Fruit fly (Drosophila melanogaster) whole organism, pupa: ENCODE data around the gene CG3819.

Source experiments
- CG10348 ChIP-seq: fragments of 200-800 bp; sonication (Bioruptor generic); IDR thresholded peaks from 2 replicates; pipeline ENCODE4 v1.3.6; 2022; ENCODE audit warnings: missing biosample characterization, missing genetic modification characterization
- CG12605 ChIP-seq: fragments of 200-800 bp; sonication (Bioruptor generic); IDR thresholded peaks from 2 replicates; pipeline ENCODE4 v1.3.6; 2022; ENCODE audit warnings: missing biosample characterization, missing genetic modification characterization
- CG13204 ChIP-seq: fragments of 200-800 bp; sonication (Bioruptor generic); optimal IDR thresholded peaks from 2 replicates; lab custom pipeline; 2018; ENCODE audit warnings: missing biosample characterization, mild to moderate bottlenecking, missing genetic modification characterization, moderate library complexity
- CG14655 ChIP-seq: fragments of 200-800 bp; sonication (Bioruptor generic); optimal IDR thresholded peaks from 3 replicates; lab custom pipeline; 2017; ENCODE audit warnings: mild to moderate bottlenecking, missing biosample characterization, missing genetic modification reagents, missing genetic modification characterization
- CG15710 ChIP-seq: fragments of 200-800 bp; sonication (Bioruptor generic); optimal IDR thresholded peaks from 2 replicates; lab custom pipeline; 2018; ENCODE audit warnings: missing biosample characterization, mild to moderate bottlenecking, missing genetic modification characterization, moderate library complexity
- CG17806 ChIP-seq: fragments of 200-800 bp; sonication (Bioruptor generic); optimal IDR thresholded peaks from 2 replicates; lab custom pipeline; 2018; ENCODE audit warnings: missing biosample characterization, mild to moderate bottlenecking, missing genetic modification characterization, moderate library complexity
- CG32121 ChIP-seq: fragments of 200-800 bp; sonication (Bioruptor generic); IDR thresholded peaks from 2 replicates; pipeline ENCODE4 v1.3.6; 2022; ENCODE audit warnings: missing biosample characterization, missing genetic modification characterization
- CG34367 ChIP-seq: fragments of 200-800 bp; sonication (Bioruptor generic); optimal IDR thresholded peaks from 2 replicates; lab custom pipeline; 2018; ENCODE audit warnings: missing biosample characterization, mild to moderate bottlenecking, missing genetic modification characterization
- CG4496 ChIP-seq: fragments of 200-800 bp; sonication (Bioruptor generic); IDR thresholded peaks from 3 replicates; pipeline ENCODE4 v1.3.6; 2022; ENCODE audit warnings: missing biosample characterization, missing genetic modification characterization
- CG8159 ChIP-seq: fragments of 200-800 bp; sonication (Bioruptor generic); optimal IDR thresholded peaks from 3 replicates; lab custom pipeline; 2018; ENCODE audit warnings: missing biosample characterization, mild to moderate bottlenecking, missing genetic modification characterization, moderate library complexity
- CG8301 ChIP-seq: fragments of 200-800 bp; sonication (Bioruptor generic); optimal IDR thresholded peaks from 2 replicates; lab custom pipeline; 2018; ENCODE audit warnings: missing biosample characterization, mild to moderate bottlenecking, missing genetic modification characterization
- CG9948 ChIP-seq: fragments of 200-800 bp; sonication (Bioruptor generic); optimal IDR thresholded peaks from 2 replicates; lab custom pipeline; 2018; ENCODE audit warnings: missing biosample characterization, mild to moderate bottlenecking, missing genetic modification characterization, moderate library complexity
- D1 ChIP-seq: fragments of 200-800 bp; sonication (Bioruptor generic); optimal IDR thresholded peaks from 2 replicates; lab custom pipeline; 2018; ENCODE audit warnings: missing biosample characterization, mild to moderate bottlenecking, missing genetic modification characterization, moderate library complexity
- EcR ChIP-seq: fragments of 200-800 bp; sonication (Bioruptor generic); optimal IDR thresholded peaks from 3 replicates; lab custom pipeline; 2019; ENCODE audit warnings: missing biosample characterization, missing genetic modification characterization, mild to moderate bottlenecking, moderate library complexity, missing genetic modification reagents
- Ets98B ChIP-seq: fragments of 200-800 bp; sonication (Bioruptor generic); IDR thresholded peaks from 2 replicates; pipeline ENCODE4 v1.3.6; 2022; ENCODE audit warnings: missing biosample characterization, missing genetic modification characterization
- Pif1A ChIP-seq: fragments of 200-800 bp; sonication (Bioruptor generic); optimal IDR thresholded peaks from 3 replicates; lab custom pipeline; 2016; ENCODE audit warnings: missing biosample characterization, missing genetic modification characterization
- Pif1B ChIP-seq: fragments of 200-800 bp; sonication (Bioruptor generic); optimal IDR thresholded peaks from 3 replicates; lab custom pipeline; 2016; ENCODE audit warnings: missing biosample characterization, missing genetic modification characterization
- Snoo ChIP-seq: fragments of 200-800 bp; sonication (Bioruptor generic); optimal IDR thresholded peaks from 3 replicates; lab custom pipeline; 2017; ENCODE audit warnings: missing biosample characterization, mild to moderate bottlenecking, missing genetic modification characterization, inconsistent platforms
- fd96Ca ChIP-seq: fragments of 200-800 bp; sonication (Bioruptor generic); IDR thresholded peaks from 3 replicates; pipeline ENCODE4 v1.3.6; 2022; ENCODE audit warnings: missing biosample characterization, missing genetic modification characterization
- gl ChIP-seq: fragments of 200-800 bp; sonication (Bioruptor generic); optimal IDR thresholded peaks from 2 replicates; lab custom pipeline; 2018; ENCODE audit warnings: missing biosample characterization, mild to moderate bottlenecking, missing genetic modification characterization
- rn ChIP-seq: fragments of 200-800 bp; sonication (Bioruptor generic); IDR thresholded peaks from 2 replicates; pipeline ENCODE4 v1.3.6; 2022; ENCODE audit warnings: missing biosample characterization, missing genetic modification characterization

The CG3819 gene

dm6 chr3L:18945938-18946337 lies 24.0 kb upstream of the CG3819 start, which contains the start of gene CG32204:
Gene CG32204 (minus strand): TSS chr3L:18946038.
- TF ChIP-seq CG32121 (GFP tag; lab: Robert Waterston, UW) (no peak), Pif1B (GFP tag; lab: Kevin White, UChicago) (no peak), CG13204 (GFP tag; lab: Kevin White, UChicago) (no peak), CG10348 (GFP tag; lab: Robert Waterston, UW) (no peak), CG34367 (tag; lab: Kevin White, UChicago) (no peak), EcR (GFP tag; lab: Kevin White, UChicago) (no peak)

- no peak for TF ChIP-seq Pif1A
- TF ChIP-seq CG14655 = no peak
- no peak for TF ChIP-seq D1 (tag; lab: Kevin White, UChicago)
- no peak for TF ChIP-seq CG15710 (tag; lab: Kevin White, UChicago)
- TF ChIP-seq CG10348 (GFP tag; lab: Robert Waterston, UW) = no peak
- no peak for TF ChIP-seq CG8301 (tag; lab: Kevin White, UChicago)
- no peak for TF ChIP-seq Snoo (tag; lab: Kevin White, UChicago)
Observed at dm6 chr3L:18924790-18925189, 2.9 kb upstream of the CG3819 start, which contains the start of gene CG43049. Gene CG43049 (plus strand): TSS chr3L:18925090.

- no peak for TF ChIP-seq EcR (GFP tag; lab: Kevin White, UChicago)
- TF ChIP-seq CG17806 (tag; lab: Kevin White, UChicago) = no peak
- no peak for TF ChIP-seq CG15710 (tag; lab: Kevin White, UChicago)
- TF ChIP-seq CG8301 (tag; lab: Kevin White, UChicago) = no peak
- TF ChIP-seq gl = no peak
- no peak for TF ChIP-seq CG32121 (GFP tag; lab: Robert Waterston, UW)
- TF ChIP-seq CG9948 (tag; lab: Kevin White, UChicago) = no peak
- no peak for TF ChIP-seq CG12605 (GFP tag; lab: Robert Waterston, UW)
- TF ChIP-seq Snoo (tag; lab: Kevin White, UChicago) = no peak
Observed at dm6 chr3L:18920219-18920618, 1.7 kb downstream of the CG3819 start, which contains the start of gene CG18223. Gene CG18223 (minus strand): TSS chr3L:18920319.

- TF ChIP-seq Pif1A (no peak), EcR (GFP tag; lab: Kevin White, UChicago) (no peak), Pif1B (GFP tag; lab: Kevin White, UChicago) (no peak), rn (no peak), CG9948 (tag; lab: Kevin White, UChicago) (no peak), CG8301 (tag; lab: Kevin White, UChicago) (no peak), CG8159 (no peak), CG32121 (GFP tag; lab: Robert Waterston, UW) (no peak), fd96Ca (GFP tag; lab: Robert Waterston, UW) (no peak), CG13204 (GFP tag; lab: Kevin White, UChicago) (no peak), CG17806 (tag; lab: Kevin White, UChicago) (no peak), Ets98B (GFP tag; lab: Robert Waterston, UW) (no peak), CG10348 (GFP tag; lab: Robert Waterston, UW) (no peak), CG34367 (tag; lab: Kevin White, UChicago) (no peak), CG15710 (tag; lab: Kevin White, UChicago) (no peak)
Observed at dm6 chr3L:18917281-18917680, 4.6 kb downstream of the CG3819 start, which contains the start of gene CG6839. Gene CG6839 (plus strand): TSS chr3L:18917581.

- TF ChIP-seq EcR (GFP tag; lab: Kevin White, UChicago) = no peak
- no peak for TF ChIP-seq CG32121 (GFP tag; lab: Robert Waterston, UW)
- no peak for TF ChIP-seq CG14655
- no peak for TF ChIP-seq CG34367 (tag; lab: Kevin White, UChicago)
- TF ChIP-seq CG4496 = no peak
- TF ChIP-seq CG13204 (GFP tag; lab: Kevin White, UChicago) = no peak
- TF ChIP-seq Pif1A = no peak
- no peak for TF ChIP-seq CG9948 (tag; lab: Kevin White, UChicago)
- no peak for TF ChIP-seq CG10348 (GFP tag; lab: Robert Waterston, UW)
- no peak for TF ChIP-seq fd96Ca (GFP tag; lab: Robert Waterston, UW)
- no peak for TF ChIP-seq Ets98B (GFP tag; lab: Robert Waterston, UW)
- TF ChIP-seq CG15710 (tag; lab: Kevin White, UChicago) = no peak
- no peak for TF ChIP-seq Pif1B (GFP tag; lab: Kevin White, UChicago)
- TF ChIP-seq CG8159 = no peak
- TF ChIP-seq gl = no peak
- TF ChIP-seq Snoo (tag; lab: Kevin White, UChicago) = no peak
- no peak for TF ChIP-seq D1 (tag; lab: Kevin White, UChicago)
- no peak for TF ChIP-seq CG17806 (tag; lab: Kevin White, UChicago)
- TF ChIP-seq, all 21 proteins: peak for 0
Observed at dm6 chr3L:18916466-18916865, 5.4 kb downstream of the CG3819 start.

- TF ChIP-seq CG13204 (GFP tag; lab: Kevin White, UChicago) = no peak
- no peak for TF ChIP-seq Pif1B (GFP tag; lab: Kevin White, UChicago)
- no peak for TF ChIP-seq rn
- TF ChIP-seq Snoo (tag; lab: Kevin White, UChicago) = no peak
- TF ChIP-seq Pif1A = no peak
- no peak for TF ChIP-seq CG8159
- TF ChIP-seq CG17806 (tag; lab: Kevin White, UChicago) = no peak
- TF ChIP-seq CG4496 = no peak
- TF ChIP-seq CG34367 (tag; lab: Kevin White, UChicago) = no peak
- no peak for TF ChIP-seq CG14655
- no peak for TF ChIP-seq CG12605 (GFP tag; lab: Robert Waterston, UW)
- TF ChIP-seq CG8301 (tag; lab: Kevin White, UChicago) = no peak
- TF ChIP-seq fd96Ca (GFP tag; lab: Robert Waterston, UW) = no peak
- no peak for TF ChIP-seq CG32121 (GFP tag; lab: Robert Waterston, UW)
Observed at dm6 chr3L:18914100-18914683, 7.7 kb downstream of the CG3819 start, which contains the start of gene COX6AL2. Gene COX6AL2 (minus strand): TSS chr3L:18914150.
